Worm (Caenorhabditis elegans): ENCODE measurements around the gene aakb-1.

The aakb-1 gene

ce11 chrX:13781445-13782073 lies 26.0 kb downstream of the aakb-1 start (continued):
- TF ChIP-seq lin-35 (GFP tag; optimal IDR thresholded peaks at IDR 0.05) = peak in 1 of 3 experiments; percentile 31
- no peak for TF ChIP-seq F23B12.7 (tag; optimal IDR thresholded peaks at IDR 0.05; ENCODE audit: insufficient read depth)
- no peak for TF ChIP-seq hsf-1 (GFP tag; IDR thresholded peaks at IDR 0.05)
- no peak for TF ChIP-seq ceh-40 (GFP tag; IDR thresholded peaks at IDR 0.05)
- no peak for TF ChIP-seq B0336.3 (GFP tag; IDR thresholded peaks at IDR 0.05)
- TF ChIP-seq die-1 (tag; optimal IDR thresholded peaks at IDR 0.05) = peak; percentile 90
- TF ChIP-seq ccch-3 (GFP tag; optimal IDR thresholded peaks at IDR 0.05) = no peak
- TF ChIP-seq F55B11.4 (tag; optimal IDR thresholded peaks at IDR 0.05; ENCODE audit: borderline replicate concordance, insufficient read depth) = no peak
- peak; percentile 47; the same call in 1 of the 2 replicates for TF ChIP-seq C17E4.6 (GFP tag; IDR thresholded peaks at IDR 0.05)
- TF ChIP-seq F22D6.2 (tag; optimal IDR thresholded peaks at IDR 0.05) = no peak
- TF ChIP-seq attf-3 (GFP tag; conservative IDR thresholded peaks at IDR 0.05) = no peak
- TF ChIP-seq nhr-80 (tag; optimal IDR thresholded peaks at IDR 0.05) = no peak
- TF ChIP-seq lin-40 (tag; optimal IDR thresholded peaks at IDR 0.05) = peak; percentile 24
- no peak for TF ChIP-seq ztf-26 (tag; optimal IDR thresholded peaks at IDR 0.05)
- TF ChIP-seq unc-130 (GFP tag; optimal IDR thresholded peaks at IDR 0.05) = no peak
- no peak for TF ChIP-seq dpff-1 (tag; optimal IDR thresholded peaks at IDR 0.05)
- no peak for TF ChIP-seq Y79H2A.3 (GFP tag; conservative IDR thresholded peaks at IDR 0.05)
- no peak for TF ChIP-seq ets-4 (GFP tag; optimal IDR thresholded peaks at IDR 0.05)
- no peak for TF ChIP-seq bed-1 (GFP tag; IDR thresholded peaks at IDR 0.05)
- no peak for TF ChIP-seq Y56A3A.18 (GFP tag; IDR thresholded peaks at IDR 0.05)
- TF ChIP-seq K11D2.4 (GFP tag; IDR thresholded peaks at IDR 0.05) = no peak
- TF ChIP-seq lag-1 (GFP tag; IDR thresholded peaks at IDR 0.05) = no peak
- TF ChIP-seq ztf-28 (GFP tag; IDR thresholded peaks at IDR 0.05) = 0 out of 2 replicates have a peak, but pooled peaks have one; percentile 57
- TF ChIP-seq sea-2 (GFP tag; IDR thresholded peaks at IDR 0.05) = no peak
- no peak for TF ChIP-seq F49E8.2 (tag; optimal IDR thresholded peaks at IDR 0.05; ENCODE audit: insufficient read depth)
- TF ChIP-seq hlh-12 (tag; optimal IDR thresholded peaks at IDR 0.05) = peak; percentile 42
- no peak for TF ChIP-seq sptf-2 (GFP tag; optimal IDR thresholded peaks at IDR 0.05)
- TF ChIP-seq aptf-3 (GFP tag; IDR thresholded peaks at IDR 0.05) = 0 out of 2 replicates have a peak, but pooled peaks have one; percentile 9
- TF ChIP-seq egl-18 (GFP tag; IDR thresholded peaks at IDR 0.05) = no peak
- no peak for TF ChIP-seq pha-4 (tag; optimal IDR thresholded peaks at IDR 0.05)
- TF ChIP-seq pbrm-1 (GFP tag; IDR thresholded peaks at IDR 0.05) = peak; percentile 74; the same call in 1 of the 2 replicates
- TF ChIP-seq B0035.1 (tag; optimal IDR thresholded peaks at IDR 0.05) = no peak
- no peak for TF ChIP-seq bed-2 (GFP tag; IDR thresholded peaks at IDR 0.05)
- no peak for TF ChIP-seq ztf-6 (GFP tag; IDR thresholded peaks at IDR 0.05)
- no peak for TF ChIP-seq madf-6 (GFP tag; IDR thresholded peaks at IDR 0.05)
- peak; percentile 4 for TF ChIP-seq F10E7.11 (tag; optimal IDR thresholded peaks at IDR 0.05)
- TF ChIP-seq somi-1 (GFP tag; optimal IDR thresholded peaks at IDR 0.05) = peak; percentile 33
- no peak for TF ChIP-seq aptf-2 (GFP tag; conservative IDR thresholded peaks at IDR 0.05)
- no peak for TF ChIP-seq ztf-22 (GFP tag; optimal IDR thresholded peaks at IDR 0.05)
- TF ChIP-seq mxl-1 (tag; optimal IDR thresholded peaks at IDR 0.05) = peak; percentile 86
- no peak for TF ChIP-seq ceh-79 (tag; optimal IDR thresholded peaks at IDR 0.05)
- peak; percentile 54; the same call in 1 of the 2 replicates for TF ChIP-seq egl-44 (GFP tag; IDR thresholded peaks at IDR 0.05)
- TF ChIP-seq ceh-100 (GFP tag; IDR thresholded peaks at IDR 0.05) = peak; percentile 60; the same call in 1 of the 2 replicates
- no peak for TF ChIP-seq zfh-2 (GFP tag; conservative IDR thresholded peaks at IDR 0.05)
- TF ChIP-seq nhr-179 (tag; optimal IDR thresholded peaks at IDR 0.05) = no peak
- TF ChIP-seq nhr-27 (tag; optimal IDR thresholded peaks at IDR 0.05) = no peak
- no peak for TF ChIP-seq madf-3 (GFP tag; IDR thresholded peaks at IDR 0.05)
- TF ChIP-seq F52B5.7 (tag; optimal IDR thresholded peaks at IDR 0.05) = no peak
